Fruit fly (Drosophila melanogaster): ENCODE measurements around the gene SWIP.

SWIP gene

dm6 chrX:16296423-16297292 lies 16.9 kb upstream of the SWIP start, which contains the start of gene CG3632 (continued):
- TF ChIP-seq Blimp-1 (GFP tag; optimal IDR thresholded peaks at IDR 0.05) = peak; percentile 62
- TF ChIP-seq CG4282 (GFP tag; optimal IDR thresholded peaks at IDR 0.05) = no peak
- TF ChIP-seq Sin3A (optimal IDR thresholded peaks at IDR 0.05) = peak; percentile 54
- TF ChIP-seq sob (GFP tag; IDR thresholded peaks at IDR 0.05) = peak; percentile 71; the same call in 1 of the 2 replicates
- peak; percentile 49 for TF ChIP-seq ERR (GFP tag; optimal IDR thresholded peaks at IDR 0.05)
- TF ChIP-seq CG34376 (GFP tag; optimal IDR thresholded peaks at IDR 0.05) = peak; percentile 37
- peak; percentile 18 for TF ChIP-seq CG3163 (GFP tag; optimal IDR thresholded peaks at IDR 0.05)
- no peak for TF ChIP-seq gt (GFP tag; IDR thresholded peaks at IDR 0.05)
- TF ChIP-seq CG10979 (tag; optimal IDR thresholded peaks at IDR 0.05) = no peak
- peak; percentile 88 for TF ChIP-seq HLH4C (GFP tag; IDR thresholded peaks at IDR 0.05; ENCODE audit: partially characterized antibody)
- TF ChIP-seq CG5245 (GFP tag; optimal IDR thresholded peaks at IDR 0.05) = no peak
- TF ChIP-seq crp (GFP tag; optimal IDR thresholded peaks at IDR 0.05) = peak in 1 of 2 experiments; percentile 60
- peak; percentile 82 for TF ChIP-seq CG16813 (GFP tag; IDR thresholded peaks at IDR 0.05; ENCODE audit: partially characterized antibody)
- TF ChIP-seq GATAe (GFP tag; conservative IDR thresholded peaks at IDR 0.05) = no peak
- TF ChIP-seq CG9609 (GFP tag; optimal IDR thresholded peaks at IDR 0.05) = peak; percentile 49
- peak; percentile 84 for TF ChIP-seq pzg (GFP tag; optimal IDR thresholded peaks at IDR 0.05)
- TF ChIP-seq sug (tag; optimal IDR thresholded peaks at IDR 0.05) = peak; percentile 46
- no peak for TF ChIP-seq sr (GFP tag; IDR thresholded peaks at IDR 0.05)
- peak; percentile 85 for TF ChIP-seq cg (GFP tag; optimal IDR thresholded peaks at IDR 0.05)
- TF ChIP-seq CG16863 (GFP tag; optimal IDR thresholded peaks at IDR 0.05) = peak; percentile 31
- peak; percentile 45 for TF ChIP-seq Hsf (GFP tag; optimal IDR thresholded peaks at IDR 0.05)
- TF ChIP-seq CG11398 (GFP tag; optimal IDR thresholded peaks at IDR 0.05) = peak; percentile 18
- TF ChIP-seq CG15514 (GFP tag; optimal IDR thresholded peaks at IDR 0.05) = peak; percentile 79
- TF ChIP-seq Hey (tag; optimal IDR thresholded peaks at IDR 0.05) = no peak
- TF ChIP-seq CG10209 (GFP tag; optimal IDR thresholded peaks at IDR 0.05) = peak; percentile 2
- no peak for TF ChIP-seq Six4 (GFP tag; optimal IDR thresholded peaks at IDR 0.05)
- peak; percentile 94 for TF ChIP-seq Sry-δ (GFP tag; optimal IDR thresholded peaks at IDR 0.05)
- TF ChIP-seq CG14441 (GFP tag; IDR thresholded peaks at IDR 0.05) = peak; percentile 61
- TF ChIP-seq CG12219 (GFP tag; optimal IDR thresholded peaks at IDR 0.05) = no peak
- no peak for TF ChIP-seq CG9876 (GFP tag; optimal IDR thresholded peaks at IDR 0.05)
- TF ChIP-seq CG14860 (GFP tag; IDR thresholded peaks at IDR 0.05; ENCODE audit: partially characterized antibody) = peak; percentile 82
- peak; percentile 23 for TF ChIP-seq CG3281 (GFP tag; optimal IDR thresholded peaks at IDR 0.05)
- no peak for TF ChIP-seq CG12299 (tag; optimal IDR thresholded peaks at IDR 0.05)
- TF ChIP-seq CG18011 (GFP tag; optimal IDR thresholded peaks at IDR 0.05) = no peak
- TF ChIP-seq CG6254 (GFP tag; optimal IDR thresholded peaks at IDR 0.05) = no peak
- TF ChIP-seq CG10321 (GFP tag; IDR thresholded peaks at IDR 0.05) = no peak
- TF ChIP-seq vvl (GFP tag; IDR thresholded peaks at IDR 0.05) = peak; percentile 73
- TF ChIP-seq bbx (GFP tag; IDR thresholded peaks at IDR 0.05; ENCODE audit: partially characterized antibody) = peak; percentile 92
- peak in 1 of 3 experiments; percentile 86 for TF ChIP-seq Stat92E (GFP tag; optimal IDR thresholded peaks at IDR 0.05)
- TF ChIP-seq CG7372 (GFP tag; IDR thresholded peaks at IDR 0.05) = peak; percentile 49; the same call in 1 of the 2 replicates
- TF ChIP-seq sens-2 (GFP tag; IDR thresholded peaks at IDR 0.05) = no peak
- peak; percentile 64 for TF ChIP-seq gro (GFP tag; optimal IDR thresholded peaks at IDR 0.05)
- TF ChIP-seq so (GFP tag; IDR thresholded peaks at IDR 0.05) = 0 out of 3 replicates have a peak, but pooled peaks have one; percentile 11
- TF ChIP-seq Pdp1 (GFP tag; optimal IDR thresholded peaks at IDR 0.05) = peak; percentile 29
- TF ChIP-seq dm (GFP tag; optimal IDR thresholded peaks at IDR 0.05) = peak; percentile 23
- peak; percentile 20 for TF ChIP-seq grau (tag; optimal IDR thresholded peaks at IDR 0.05)
- no peak for TF ChIP-seq CG7745 (tag; optimal IDR thresholded peaks at IDR 0.05)
- TF ChIP-seq ind (GFP tag; optimal IDR thresholded peaks at IDR 0.05) = peak; percentile 25
